Worm (Caenorhabditis elegans) whole organism, young adult: ENCODE measurements around the gene F49E12.12.

Source experiments
- C17E4.6 ChIP-seq: fragments of 200-800 bp; sonication (Bioruptor generic); IDR thresholded peaks from 2 replicates; pipeline ENCODE4 v1.3.6; 2022; ENCODE audit warnings: missing genetic modification reagents, missing genetic modification characterization, missing compliant biosample characterization
- F33H1.4 ChIP-seq: fragments of 200-800 bp; sonication (Bioruptor generic); IDR thresholded peaks from 2 replicates; pipeline ENCODE4 v1.3.6; 2022; ENCODE audit warnings: missing genetic modification reagents, missing genetic modification characterization, missing compliant biosample characterization
- F57C9.4 ChIP-seq: sonication (generic microtip); optimal IDR thresholded peaks from 2 replicates; lab custom pipeline; 2017; ENCODE audit warnings: mild to moderate bottlenecking, missing genetic modification characterization, missing compliant biosample characterization
- T07F8.4 ChIP-seq: sonication (generic microtip); optimal IDR thresholded peaks from 2 replicates; lab custom pipeline; 2016; ENCODE audit warnings: mild to moderate bottlenecking, missing genetic modification characterization, moderate library complexity, missing compliant biosample characterization
- Y56A3A.18 ChIP-seq: fragments of 200-800 bp; sonication (Bioruptor generic); IDR thresholded peaks from 2 replicates; pipeline ENCODE4 v1.3.6; 2022; ENCODE audit warnings: missing genetic modification reagents, missing genetic modification characterization, missing compliant biosample characterization
- Y67H2A.10 ChIP-seq: fragments of 200-800 bp; sonication (Bioruptor generic); conservative IDR thresholded peaks from 2 replicates; pipeline ENCODE4 v1.3.6; 2022; ENCODE audit warnings: missing genetic modification reagents, missing genetic modification characterization, missing compliant biosample characterization
- Y95B8A.8 ChIP-seq: fragments of 200-800 bp; sonication (Bioruptor generic); IDR thresholded peaks from 2 replicates; pipeline ENCODE4 v1.3.6; 2022; ENCODE audit warnings: missing genetic modification reagents, missing genetic modification characterization, missing compliant biosample characterization
- attf-3 ChIP-seq: fragments of 200-800 bp; sonication (Bioruptor generic); conservative IDR thresholded peaks from 2 replicates; pipeline ENCODE4 v1.3.6; 2022; ENCODE audit warnings: missing genetic modification reagents, missing genetic modification characterization, missing compliant biosample characterization
- ceh-27 ChIP-seq: fragments of 200-800 bp; sonication (Bioruptor generic); optimal IDR thresholded peaks from 2 replicates; lab custom pipeline; 2018; ENCODE audit warnings: mild to moderate bottlenecking, missing genetic modification characterization, moderate library complexity, missing compliant biosample characterization
- dpff-1 ChIP-seq: sonication (generic microtip); optimal IDR thresholded peaks from 2 replicates; lab custom pipeline; 2017; ENCODE audit warnings: mild to moderate bottlenecking, missing genetic modification characterization, missing compliant biosample characterization
- egl-18 ChIP-seq: fragments of 200-800 bp; sonication (Bioruptor generic); IDR thresholded peaks from 2 replicates; pipeline ENCODE4 v1.3.6; 2022; ENCODE audit warnings: missing genetic modification reagents, missing genetic modification characterization, missing compliant biosample characterization
- hlh-26 ChIP-seq: fragments of 200-800 bp; sonication (Bioruptor generic); conservative IDR thresholded peaks from 2 replicates; pipeline ENCODE4 v1.3.6; 2022; ENCODE audit warnings: missing genetic modification reagents, missing genetic modification characterization, missing compliant biosample characterization
- hmg-1.2 ChIP-seq: fragments of 200-800 bp; sonication (Bioruptor generic); IDR thresholded peaks from 2 replicates; pipeline ENCODE4 v1.3.6; 2022; ENCODE audit warnings: missing genetic modification reagents, missing genetic modification characterization, missing compliant biosample characterization
- hmg-20 ChIP-seq: fragments of 200-800 bp; sonication (Bioruptor generic); IDR thresholded peaks from 2 replicates; pipeline ENCODE4 v1.3.6; 2022; ENCODE audit warnings: missing genetic modification reagents, missing genetic modification characterization, missing compliant biosample characterization
- hsf-1 ChIP-seq: fragments of 200-800 bp; sonication (Bioruptor generic); IDR thresholded peaks from 2 replicates; pipeline ENCODE4 v1.3.6; 2022; ENCODE audit warnings: missing genetic modification reagents, missing genetic modification characterization, missing compliant biosample characterization
- lin-26 ChIP-seq: fragments of 200-800 bp; sonication (Bioruptor generic); IDR thresholded peaks from 2 replicates; pipeline ENCODE4 v1.3.6; 2022; ENCODE audit warnings: missing genetic modification reagents, missing genetic modification characterization, missing compliant biosample characterization
- lsl-1 ChIP-seq: fragments of 200-800 bp; sonication (Bioruptor generic); optimal IDR thresholded peaks from 2 replicates; lab custom pipeline; 2018; ENCODE audit warnings: mild to moderate bottlenecking, missing genetic modification characterization, moderate library complexity, missing compliant biosample characterization
- madf-3 ChIP-seq: fragments of 200-800 bp; sonication (Bioruptor generic); IDR thresholded peaks from 2 replicates; pipeline ENCODE4 v1.3.6; 2022; ENCODE audit warnings: missing genetic modification reagents, missing genetic modification characterization, missing compliant biosample characterization
- madf-8 ChIP-seq: fragments of 200-800 bp; sonication (Bioruptor generic); conservative IDR thresholded peaks from 2 replicates; pipeline ENCODE4 v1.3.6; 2022; ENCODE audit warnings: missing genetic modification reagents, missing genetic modification characterization, missing compliant biosample characterization
- nfya-1 ChIP-seq: sonication (generic microtip); optimal IDR thresholded peaks from 2 replicates; lab custom pipeline; 2017; ENCODE audit warnings: antibody characterized with exemption, missing compliant biosample characterization, missing genetic modification characterization, borderline replicate concordance; ENCODE audit not compliant: insufficient read depth
- nfya-2 ChIP-seq: fragments of 200-800 bp; sonication (Bioruptor generic); IDR thresholded peaks from 2 replicates; pipeline ENCODE4 v1.3.6; 2022; ENCODE audit warnings: missing genetic modification reagents, missing genetic modification characterization, missing compliant biosample characterization
- nhr-27 ChIP-seq: fragments of 200-800 bp; sonication (Bioruptor generic); optimal IDR thresholded peaks from 2 replicates; lab custom pipeline; 2018; ENCODE audit warnings: mild to moderate bottlenecking, missing genetic modification characterization, moderate library complexity, missing compliant biosample characterization
- nhr-80 ChIP-seq: sonication (generic microtip); optimal IDR thresholded peaks from 2 replicates; lab custom pipeline; 2016; ENCODE audit warnings: missing genetic modification characterization, missing compliant biosample characterization
- rec-8 ChIP-seq, 2 experiments: sonication (generic microtip); optimal IDR thresholded peaks; 2 replicates each; lab custom pipeline; 2016; ENCODE audit warnings: mild to moderate bottlenecking in 2 of 2, missing genetic modification characterization in 2 of 2, missing genetic modification reagents in 2 of 2, missing genotype in 2 of 2, missing biosample characterization in 1 of 2, missing compliant biosample characterization in 1 of 2, moderate library complexity in 1 of 2
- repo-1 ChIP-seq: sonication (generic microtip); optimal IDR thresholded peaks from 2 replicates; lab custom pipeline; 2017; ENCODE audit warnings: mild to moderate bottlenecking, missing genetic modification characterization, missing compliant biosample characterization
- rpc-1 ChIP-seq, 2 experiments: fragments of 150-350 bp in 1 of 2; sonication (generic microtip) in 1 of 2; optimal IDR thresholded peaks; 2 replicates each; lab custom pipeline; 2014 to 2018; ENCODE audit warnings: missing biosample characterization in 1 of 2, missing genetic modification characterization in 1 of 2, missing genetic modification reagents in 1 of 2, missing genotype in 1 of 2
- snpc-3.4 ChIP-seq: sonication (generic microtip); optimal IDR thresholded peaks from 2 replicates; lab custom pipeline; 2017; ENCODE audit warnings: missing genetic modification characterization, mild to moderate bottlenecking, missing compliant biosample characterization, antibody characterized with exemption, moderate library complexity, missing genotype, missing genetic modification reagents
- snpc-4 ChIP-seq, 5 experiments: fragments of 150-350 bp in 1 of 5; sonication (generic microtip) in 4 of 5; optimal IDR thresholded peaks; 2 replicates each; lab custom pipeline; 2014 to 2018; ENCODE audit warnings: missing genetic modification characterization in 5 of 5, missing biosample characterization in 3 of 5, antibody characterized with exemption in 2 of 5, mild to moderate bottlenecking in 2 of 5, missing compliant biosample characterization in 2 of 5, missing genotype in 2 of 5, moderate library complexity in 2 of 5, missing genetic modification reagents in 1 of 5
- somi-1 ChIP-seq: fragments of 200-800 bp; sonication (Bioruptor generic); optimal IDR thresholded peaks from 2 replicates; lab custom pipeline; 2018; ENCODE audit warnings: mild to moderate bottlenecking, missing genetic modification characterization, missing compliant biosample characterization
- tbp1 ChIP-seq: fragments of 200-800 bp; sonication (Bioruptor generic); optimal IDR thresholded peaks from 2 replicates; lab custom pipeline; 2018; ENCODE audit warnings: mild to moderate bottlenecking, missing genetic modification characterization, missing compliant biosample characterization
- zfh-2 ChIP-seq: fragments of 200-800 bp; sonication (Bioruptor generic); conservative IDR thresholded peaks from 2 replicates; pipeline ENCODE4 v1.3.6; 2022; ENCODE audit warnings: missing genetic modification reagents, missing genetic modification characterization, missing compliant biosample characterization
- ztf-3 ChIP-seq: fragments of 200-800 bp; sonication (Bioruptor generic); optimal IDR thresholded peaks from 2 replicates; lab custom pipeline; 2018; ENCODE audit warnings: mild to moderate bottlenecking, missing genetic modification characterization, missing compliant biosample characterization

Gene F49E12.12

ce11 chrII:8405303-8405702, 24.0 kb downstream of the F49E12.12 start, which contains the start of gene ubc-24:
TSS of gene ubc-24 (plus strand) at chrII:8405603.
- TF ChIP-seq nfya-1 (no peak), attf-3 (GFP tag; lab: Robert Waterston, UW) (no peak), egl-18 (GFP tag; lab: Robert Waterston, UW) (no peak), snpc-3.4 (tag; lab: Kevin White, UChicago) (no peak), ceh-27 (GFP tag; lab: Kevin White, UChicago) (no peak), zfh-2 (GFP tag; lab: Robert Waterston, UW) (no peak), hmg-20 (GFP tag; lab: Robert Waterston, UW) (no peak), hmg-1.2 (GFP tag; lab: Robert Waterston, UW) (no peak)

ce11 chrII:8407491-8407890, 26.2 kb downstream of the F49E12.12 start, which contains the start of gene sra-13:
TSS of gene sra-13 (plus strand) at chrII:8407685.
- no peak for TF ChIP-seq lin-26 (GFP tag; lab: Robert Waterston, UW)
- TF ChIP-seq Y95B8A.8, result no peak
- TF ChIP-seq repo-1 (tag; lab: Kevin White, UChicago), result no peak
- no peak for TF ChIP-seq nhr-27 (tag; lab: Kevin White, UChicago)
- no peak for TF ChIP-seq ztf-3 (GFP tag; lab: Kevin White, UChicago)
- no peak for TF ChIP-seq dpff-1 (tag; lab: Kevin White, UChicago)
- no peak for TF ChIP-seq somi-1 (GFP tag; lab: Kevin White, UChicago)
- TF ChIP-seq nhr-80 (tag; lab: Kevin White, UChicago), result no peak
- TF ChIP-seq madf-8 (GFP tag; lab: Robert Waterston, UW), result no peak

DNA sequence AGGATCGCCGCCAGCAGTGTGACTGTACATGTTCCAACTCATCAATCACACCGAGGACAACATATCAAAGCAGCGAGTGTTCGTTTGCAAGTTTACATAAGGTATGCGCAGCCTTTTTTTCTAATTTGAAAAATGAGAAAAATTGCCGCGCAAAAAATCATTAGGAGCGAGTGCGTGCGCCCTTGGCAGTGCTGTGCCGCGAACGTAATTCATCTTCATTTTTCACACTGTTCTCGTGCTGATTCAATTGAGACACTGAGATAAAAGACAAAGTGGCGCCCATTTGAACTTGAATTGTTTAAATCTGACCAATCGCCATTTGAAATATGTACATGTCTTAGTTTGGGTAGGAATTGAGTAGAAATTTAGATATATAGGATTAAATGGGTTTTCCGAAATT, 28.2 kb downstream of the F49E12.12 start:
- TF ChIP-seq rec-8 (tag; optimal IDR thresholded peaks at IDR 0.05; lab: Kevin White, UChicago) (no peak), snpc-4 (GFP tag; optimal IDR thresholded peaks at IDR 0.05; lab: Kevin White, UChicago) (no peak), snpc-4 (tag; optimal IDR thresholded peaks at IDR 0.05; lab: Kevin White, UChicago) (no peak), F57C9.4 (tag; lab: Kevin White, UChicago) (no peak), tbp1 (GFP tag; lab: Kevin White, UChicago) (no peak), madf-3 (GFP tag; lab: Robert Waterston, UW) (no peak), F33H1.4 (GFP tag; lab: Robert Waterston, UW) (no peak), repo-1 (tag; lab: Kevin White, UChicago) (no peak), Y67H2A.10 (GFP tag; lab: Robert Waterston, UW) (no peak)
- TF ChIP-seq, all 124 proteins: peak for 0

ce11 chrII:8411002-8411401, 29.7 kb downstream of the F49E12.12 start:
- TF ChIP-seq T07F8.4 (tag; lab: Kevin White, UChicago), result no peak
- no peak for TF ChIP-seq lsl-1
- no peak for TF ChIP-seq Y56A3A.18 (GFP tag; lab: Robert Waterston, UW)
- TF ChIP-seq rpc-1 (optimal IDR thresholded peaks at IDR 0.05; lab: Kevin White, UChicago), result no peak
- no peak for TF ChIP-seq rpc-1 (tag; optimal IDR thresholded peaks at IDR 0.05; lab: Kevin White, UChicago)
- TF ChIP-seq hlh-26 (GFP tag; lab: Robert Waterston, UW), result no peak
- TF ChIP-seq C17E4.6 (GFP tag; lab: Robert Waterston, UW), result no peak
- TF ChIP-seq nfya-2 (GFP tag; lab: Robert Waterston, UW), result no peak
- no peak for TF ChIP-seq hsf-1 (GFP tag; lab: Robert Waterston, UW)
- no peak for TF ChIP-seq F57C9.4 (tag; lab: Kevin White, UChicago)
